Fruit fly (Drosophila melanogaster) whole organism, pupa: ENCODE measurements around the gene CG42613.

Experiments used
- CG10348 ChIP-seq: fragments of 200-800 bp; sonication (Bioruptor generic); IDR thresholded peaks from 2 replicates; pipeline ENCODE4 v1.3.6; 2022; ENCODE audit warnings: missing biosample characterization, missing genetic modification characterization
- CG12605 ChIP-seq: fragments of 200-800 bp; sonication (Bioruptor generic); IDR thresholded peaks from 2 replicates; pipeline ENCODE4 v1.3.6; 2022; ENCODE audit warnings: missing biosample characterization, missing genetic modification characterization
- CG13204 ChIP-seq: fragments of 200-800 bp; sonication (Bioruptor generic); optimal IDR thresholded peaks from 2 replicates; lab custom pipeline; 2018; ENCODE audit warnings: missing biosample characterization, mild to moderate bottlenecking, missing genetic modification characterization, moderate library complexity
- CG14655 ChIP-seq: fragments of 200-800 bp; sonication (Bioruptor generic); optimal IDR thresholded peaks from 3 replicates; lab custom pipeline; 2017; ENCODE audit warnings: mild to moderate bottlenecking, missing biosample characterization, missing genetic modification reagents, missing genetic modification characterization
- CG15710 ChIP-seq: fragments of 200-800 bp; sonication (Bioruptor generic); optimal IDR thresholded peaks from 2 replicates; lab custom pipeline; 2018; ENCODE audit warnings: missing biosample characterization, mild to moderate bottlenecking, missing genetic modification characterization, moderate library complexity
- CG17806 ChIP-seq: fragments of 200-800 bp; sonication (Bioruptor generic); optimal IDR thresholded peaks from 2 replicates; lab custom pipeline; 2018; ENCODE audit warnings: missing biosample characterization, mild to moderate bottlenecking, missing genetic modification characterization, moderate library complexity
- CG32121 ChIP-seq: fragments of 200-800 bp; sonication (Bioruptor generic); IDR thresholded peaks from 2 replicates; pipeline ENCODE4 v1.3.6; 2022; ENCODE audit warnings: missing biosample characterization, missing genetic modification characterization
- CG34367 ChIP-seq: fragments of 200-800 bp; sonication (Bioruptor generic); optimal IDR thresholded peaks from 2 replicates; lab custom pipeline; 2018; ENCODE audit warnings: missing biosample characterization, mild to moderate bottlenecking, missing genetic modification characterization
- CG4496 ChIP-seq: fragments of 200-800 bp; sonication (Bioruptor generic); IDR thresholded peaks from 3 replicates; pipeline ENCODE4 v1.3.6; 2022; ENCODE audit warnings: missing biosample characterization, missing genetic modification characterization
- CG8159 ChIP-seq: fragments of 200-800 bp; sonication (Bioruptor generic); optimal IDR thresholded peaks from 3 replicates; lab custom pipeline; 2018; ENCODE audit warnings: missing biosample characterization, mild to moderate bottlenecking, missing genetic modification characterization, moderate library complexity
- CG8301 ChIP-seq: fragments of 200-800 bp; sonication (Bioruptor generic); optimal IDR thresholded peaks from 2 replicates; lab custom pipeline; 2018; ENCODE audit warnings: missing biosample characterization, mild to moderate bottlenecking, missing genetic modification characterization
- CG9948 ChIP-seq: fragments of 200-800 bp; sonication (Bioruptor generic); optimal IDR thresholded peaks from 2 replicates; lab custom pipeline; 2018; ENCODE audit warnings: missing biosample characterization, mild to moderate bottlenecking, missing genetic modification characterization, moderate library complexity
- D1 ChIP-seq: fragments of 200-800 bp; sonication (Bioruptor generic); optimal IDR thresholded peaks from 2 replicates; lab custom pipeline; 2018; ENCODE audit warnings: missing biosample characterization, mild to moderate bottlenecking, missing genetic modification characterization, moderate library complexity
- EcR ChIP-seq: fragments of 200-800 bp; sonication (Bioruptor generic); optimal IDR thresholded peaks from 3 replicates; lab custom pipeline; 2019; ENCODE audit warnings: missing biosample characterization, missing genetic modification characterization, mild to moderate bottlenecking, moderate library complexity, missing genetic modification reagents
- Ets98B ChIP-seq: fragments of 200-800 bp; sonication (Bioruptor generic); IDR thresholded peaks from 2 replicates; pipeline ENCODE4 v1.3.6; 2022; ENCODE audit warnings: missing biosample characterization, missing genetic modification characterization
- Pif1A ChIP-seq: fragments of 200-800 bp; sonication (Bioruptor generic); optimal IDR thresholded peaks from 3 replicates; lab custom pipeline; 2016; ENCODE audit warnings: missing biosample characterization, missing genetic modification characterization
- Pif1B ChIP-seq: fragments of 200-800 bp; sonication (Bioruptor generic); optimal IDR thresholded peaks from 3 replicates; lab custom pipeline; 2016; ENCODE audit warnings: missing biosample characterization, missing genetic modification characterization
- Snoo ChIP-seq: fragments of 200-800 bp; sonication (Bioruptor generic); optimal IDR thresholded peaks from 3 replicates; lab custom pipeline; 2017; ENCODE audit warnings: missing biosample characterization, mild to moderate bottlenecking, missing genetic modification characterization, inconsistent platforms
- fd96Ca ChIP-seq: fragments of 200-800 bp; sonication (Bioruptor generic); IDR thresholded peaks from 3 replicates; pipeline ENCODE4 v1.3.6; 2022; ENCODE audit warnings: missing biosample characterization, missing genetic modification characterization
- gl ChIP-seq: fragments of 200-800 bp; sonication (Bioruptor generic); optimal IDR thresholded peaks from 2 replicates; lab custom pipeline; 2018; ENCODE audit warnings: missing biosample characterization, mild to moderate bottlenecking, missing genetic modification characterization
- rn ChIP-seq: fragments of 200-800 bp; sonication (Bioruptor generic); IDR thresholded peaks from 2 replicates; pipeline ENCODE4 v1.3.6; 2022; ENCODE audit warnings: missing biosample characterization, missing genetic modification characterization

Gene CG42613

DNA sequence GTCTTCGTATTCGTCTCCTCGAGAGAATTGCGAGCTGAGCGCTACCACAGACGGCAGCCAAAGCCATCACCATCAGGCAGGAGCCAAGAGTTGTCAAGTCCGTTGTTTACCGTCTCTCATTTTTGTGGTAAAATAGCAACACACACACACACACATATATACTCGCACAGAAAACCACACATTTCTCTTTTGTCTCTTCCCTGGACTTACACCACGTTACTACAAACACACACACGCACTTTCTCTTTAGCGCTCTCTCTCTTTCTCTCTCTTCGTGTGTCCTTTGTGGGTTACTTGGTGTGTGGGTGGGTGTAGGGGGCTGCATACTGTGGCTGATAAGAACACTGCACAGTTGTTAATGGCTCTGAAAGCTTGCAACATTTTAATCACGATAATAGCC lies 2.7 kb downstream of the CG42613 start:
- TF ChIP-seq Snoo = no peak
- TF ChIP-seq EcR (GFP tag; lab: Kevin White, UChicago) = no peak
- no peak for TF ChIP-seq Ets98B (GFP tag; lab: Robert Waterston, UW)
- TF ChIP-seq CG13204 (GFP tag; lab: Kevin White, UChicago) = no peak
- TF ChIP-seq CG9948 (tag; lab: Kevin White, UChicago) = no peak
- no peak for TF ChIP-seq CG14655 (GFP tag; lab: Kevin White, UChicago)
- no peak for TF ChIP-seq CG32121
- no peak for TF ChIP-seq gl (tag; lab: Kevin White, UChicago)
- TF ChIP-seq CG17806 = no peak
- no peak for TF ChIP-seq CG15710
- TF ChIP-seq CG4496 (GFP tag; lab: Robert Waterston, UW) = no peak
- TF ChIP-seq Pif1B (GFP tag; lab: Kevin White, UChicago) = no peak
- TF ChIP-seq CG12605 (GFP tag; lab: Robert Waterston, UW) = no peak
- TF ChIP-seq CG10348 (GFP tag; lab: Robert Waterston, UW) = no peak
- no peak for TF ChIP-seq CG8301
- no peak for TF ChIP-seq Pif1A (GFP tag; lab: Kevin White, UChicago)
- no peak for TF ChIP-seq D1 (tag; lab: Kevin White, UChicago)
- TF ChIP-seq, all 21 proteins: peak for 0

dm6 chr3R:18947307-18947706 lies 18.3 kb downstream of the CG42613 start:
- TF ChIP-seq CG10348 (GFP tag; lab: Robert Waterston, UW) = no peak
- TF ChIP-seq Snoo = no peak
- no peak for TF ChIP-seq Pif1A (GFP tag; lab: Kevin White, UChicago)
- no peak for TF ChIP-seq CG4496 (GFP tag; lab: Robert Waterston, UW)

dm6 chr3R:18949131-18949530 lies 20.1 kb downstream of the CG42613 start:
- TF ChIP-seq CG15710 = no peak
- TF ChIP-seq CG4496 (GFP tag; lab: Robert Waterston, UW) = no peak
- TF ChIP-seq, all 21 proteins: peak for 0

- no peak for TF ChIP-seq CG4496 (GFP tag; lab: Robert Waterston, UW)
- TF ChIP-seq Ets98B (GFP tag; lab: Robert Waterston, UW) = no peak
- TF ChIP-seq CG34367 (tag; lab: Kevin White, UChicago) = no peak
- no peak for TF ChIP-seq D1 (tag; lab: Kevin White, UChicago)
- TF ChIP-seq Pif1B (GFP tag; lab: Kevin White, UChicago) = no peak
- no peak for TF ChIP-seq Pif1A (GFP tag; lab: Kevin White, UChicago)
- no peak for TF ChIP-seq gl (tag; lab: Kevin White, UChicago)
- no peak for TF ChIP-seq CG17806
- TF ChIP-seq CG8301 = no peak
- TF ChIP-seq, all 21 proteins: peak for 0
These were observed 20.9 kb downstream of the CG42613 start, which contains the start of gene CG43732 for dm6 chr3R:18949896-18950295. TSS of gene CG43732 (plus strand) at chr3R:18950196.

DNA sequence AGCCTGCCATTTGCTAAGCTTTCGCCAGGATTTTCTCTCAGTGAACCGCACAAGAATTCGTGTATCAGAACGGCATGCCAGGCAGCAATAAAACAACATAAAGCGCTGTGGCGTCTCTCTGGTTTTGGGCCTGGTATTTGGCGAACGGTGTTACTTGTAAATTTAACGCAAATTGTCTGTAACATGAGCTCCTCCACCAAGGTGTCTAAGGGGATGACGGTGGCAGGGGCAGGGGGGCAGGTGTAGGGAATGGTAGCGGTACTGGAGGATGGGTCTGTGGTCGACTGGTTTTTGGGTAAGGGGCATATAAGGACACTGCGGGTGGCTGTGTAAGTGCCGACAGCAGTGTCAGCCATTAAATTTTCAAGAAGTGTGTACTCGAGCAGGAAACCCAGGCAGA lies 35.8 kb downstream of the CG42613 start:
- TF ChIP-seq CG8159 (tag; lab: Kevin White, UChicago) (no peak), Pif1B (GFP tag; lab: Kevin White, UChicago) (no peak), Snoo (no peak), CG32121 (no peak), EcR (GFP tag; lab: Kevin White, UChicago) (no peak), CG13204 (GFP tag; lab: Kevin White, UChicago) (no peak)

- TF ChIP-seq CG14655 (GFP tag; lab: Kevin White, UChicago) (no peak), CG12605 (GFP tag; lab: Robert Waterston, UW) (no peak), EcR (GFP tag; lab: Kevin White, UChicago) (no peak), CG10348 (GFP tag; lab: Robert Waterston, UW) (no peak), Ets98B (GFP tag; lab: Robert Waterston, UW) (no peak), Pif1A (GFP tag; lab: Kevin White, UChicago) (no peak), CG8301 (no peak), CG8159 (tag; lab: Kevin White, UChicago) (no peak), Pif1B (GFP tag; lab: Kevin White, UChicago) (no peak), CG34367 (tag; lab: Kevin White, UChicago) (no peak), rn (GFP tag; lab: Robert Waterston, UW) (no peak), Snoo (no peak), CG32121 (no peak), CG4496 (GFP tag; lab: Robert Waterston, UW) (no peak), CG9948 (tag; lab: Kevin White, UChicago) (no peak)
- TF ChIP-seq, all 21 proteins: peak for 0
These were observed 49.7 kb downstream of the CG42613 start, which contains the start of gene euc for dm6 chr3R:18978709-18979108. TSS of gene euc (minus strand) at chr3R:18978809.

DNA sequence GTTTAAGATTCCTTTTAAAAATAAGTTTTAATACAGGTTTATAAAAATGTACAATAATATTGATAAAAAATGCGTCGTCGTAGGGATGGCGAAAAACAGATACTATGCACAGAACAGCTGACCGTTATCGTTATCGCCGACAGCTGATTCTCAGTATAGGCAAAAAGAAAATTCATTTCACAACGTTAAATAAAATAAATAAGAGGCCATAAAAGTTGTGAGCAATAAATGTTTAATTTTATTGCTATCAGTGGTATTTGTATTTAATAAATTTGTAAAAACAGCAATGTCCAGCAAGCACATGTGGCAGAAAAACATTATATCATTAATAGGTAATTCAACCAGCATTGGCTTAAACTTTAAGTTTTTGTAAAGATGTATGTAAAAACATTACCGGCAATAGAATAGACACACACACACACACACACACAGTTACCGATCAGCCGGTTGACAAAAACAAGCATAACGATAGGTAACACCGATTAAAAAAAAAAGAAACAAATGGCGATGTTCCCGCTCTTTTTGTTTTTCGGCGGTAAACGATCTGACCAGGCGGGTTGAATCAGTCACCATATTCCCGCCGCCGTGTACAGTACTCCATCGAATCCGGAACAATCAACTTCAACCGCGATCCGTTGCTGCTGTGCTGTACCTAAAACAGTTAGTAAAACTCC lies 52.0 kb downstream of the CG42613 start, which contains the start of the genes dnk and Smu1:
Gene dnk, plus strand, starts transcription at position 133 of the 674 bp plus-strand sequence.
Gene Smu1, minus strand, starts transcription at position 462 of the 674 bp plus-strand sequence.
- TF ChIP-seq CG10348 (GFP tag; lab: Robert Waterston, UW) = no peak
- no peak for TF ChIP-seq D1 (tag; lab: Kevin White, UChicago)
- TF ChIP-seq Snoo = no peak
- peak; percentile 40 for TF ChIP-seq Pif1A (GFP tag; lab: Kevin White, UChicago)
- no peak for TF ChIP-seq CG9948 (tag; lab: Kevin White, UChicago)
- TF ChIP-seq fd96Ca (GFP tag; lab: Robert Waterston, UW) = peak; percentile 36; the same call in 1 of the 3 replicates
- TF ChIP-seq CG32121 = no peak
- TF ChIP-seq CG4496 (GFP tag; lab: Robert Waterston, UW) = no peak; the same call in 2 of the 3 replicates
- peak; percentile 23 for TF ChIP-seq CG34367 (tag; lab: Kevin White, UChicago)
- no peak for TF ChIP-seq CG8159 (tag; lab: Kevin White, UChicago)
- no peak for TF ChIP-seq CG15710
- TF ChIP-seq CG14655 (GFP tag; lab: Kevin White, UChicago) = no peak
- TF ChIP-seq CG12605 (GFP tag; lab: Robert Waterston, UW) = peak; percentile 59
- peak; percentile 27 for TF ChIP-seq Pif1B (GFP tag; lab: Kevin White, UChicago)
